Fruit fly (Drosophila melanogaster): ENCODE results near the gene CG12229.
A peak's percentile ranks its signal among the peaks of the same experiment; 100 is the strongest.

The CG12229 gene

DNA sequence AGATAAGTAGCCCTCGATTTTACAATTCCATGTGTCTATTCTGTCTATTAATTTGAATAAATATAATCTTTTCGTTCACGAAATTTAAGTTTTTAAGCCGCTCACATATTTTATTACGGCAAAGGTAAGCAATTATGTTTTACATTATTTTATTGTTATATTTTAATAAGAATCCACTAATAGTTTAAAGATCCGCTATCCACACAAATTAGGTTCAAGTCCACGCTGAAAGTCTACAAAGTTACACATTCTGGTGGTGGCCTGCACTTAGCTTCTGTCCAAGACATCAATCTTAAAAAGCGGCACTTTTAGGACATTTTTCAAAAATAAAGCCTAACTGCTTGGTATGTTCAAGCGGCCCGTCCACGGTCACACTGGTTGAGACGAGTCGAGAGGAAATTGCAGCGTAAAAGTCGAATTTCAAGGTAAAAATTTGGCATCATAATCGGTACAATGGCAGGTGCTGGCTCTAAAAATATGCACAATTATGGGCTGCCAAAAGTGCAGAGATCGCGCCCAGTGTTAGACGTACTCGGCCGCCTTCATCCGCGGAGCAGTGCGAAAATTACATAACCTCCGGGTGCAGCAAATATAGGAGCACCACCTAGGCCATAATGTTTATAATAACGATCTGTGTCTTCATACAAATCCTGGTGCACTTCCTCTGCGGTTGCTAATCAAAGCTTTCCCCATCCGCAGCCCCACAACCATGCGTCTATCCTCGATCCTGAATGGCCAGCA, 38.6 kb upstream of the CG12229 start, which contains the start of the genes UQCR-Q and CG46525 (continued):
- TF ChIP-seq Ets97D (GFP tag; optimal IDR thresholded peaks at IDR 0.05) (peak; percentile 81), hbn (GFP tag; IDR thresholded peaks at IDR 0.05; ENCODE audit: partially characterized antibody) (0 out of 2 replicates have a peak, but pooled peaks have one; percentile 39), ind (GFP tag; optimal IDR thresholded peaks at IDR 0.05) (no peak), pita (GFP tag; optimal IDR thresholded peaks at IDR 0.05) (peak; percentile 96), pum (GFP tag; optimal IDR thresholded peaks at IDR 0.05) (no peak), sim (GFP tag; IDR thresholded peaks at IDR 0.05) (no peak), CG12659 (GFP tag; optimal IDR thresholded peaks at IDR 0.05) (peak; percentile 71), Ets65A (GFP tag) (peak; percentile 53), CG15011 (GFP tag; optimal IDR thresholded peaks at IDR 0.05) (no peak), YL-1 (GFP tag; optimal IDR thresholded peaks at IDR 0.05) (peak; percentile 68), slou (GFP tag; optimal IDR thresholded peaks at IDR 0.05) (no peak), nmo (GFP tag; optimal IDR thresholded peaks at IDR 0.05) (peak; percentile 56), ato (GFP tag; IDR thresholded peaks at IDR 0.05; ENCODE audit: partially characterized antibody) (no peak), Asciz (GFP tag; optimal IDR thresholded peaks at IDR 0.05) (no peak), CG2199 (GFP tag; IDR thresholded peaks at IDR 0.05) (no peak), CrebB (tag; optimal IDR thresholded peaks at IDR 0.05) (peak; percentile 33), CG17912 (GFP tag; optimal IDR thresholded peaks at IDR 0.05) (peak; percentile 70), CG8924 (tag; optimal IDR thresholded peaks at IDR 0.05) (peak; percentile 5), CG14965 (GFP tag; optimal IDR thresholded peaks at IDR 0.05; ENCODE audit: borderline replicate concordance) (no peak), ab (GFP tag; optimal IDR thresholded peaks at IDR 0.05) (no peak), CG9797 (GFP tag; optimal IDR thresholded peaks at IDR 0.05) (peak; percentile 93), Nf-YC (tag; optimal IDR thresholded peaks at IDR 0.05) (peak; percentile 25), ranshi (GFP tag; IDR thresholded peaks at IDR 0.05) (no peak), Hmr (GFP tag; optimal IDR thresholded peaks at IDR 0.05) (peak; percentile 78), Fer1 (GFP tag; optimal IDR thresholded peaks at IDR 0.05) (peak; percentile 16), CG16813 (GFP tag; IDR thresholded peaks at IDR 0.05; ENCODE audit: partially characterized antibody) (peak; percentile 48), tna (GFP tag; IDR thresholded peaks at IDR 0.05; ENCODE audit: partially characterized antibody) (0 out of 2 replicates have a peak, but pooled peaks have one; percentile 16), CkIIα-i1 (GFP tag; IDR thresholded peaks at IDR 0.05) (no peak), prd (optimal IDR thresholded peaks at IDR 0.05) (no peak), prd (GFP tag; IDR thresholded peaks at IDR 0.05) (no peak), CG4617 (GFP tag; optimal IDR thresholded peaks at IDR 0.05; ENCODE audit: borderline replicate concordance) (peak; percentile 65), Bgb (GFP tag; IDR thresholded peaks at IDR 0.05; ENCODE audit: partially characterized antibody) (peak; percentile 51), HmgD (GFP tag; optimal IDR thresholded peaks at IDR 0.05) (peak; percentile 8), amos (GFP tag; IDR thresholded peaks at IDR 0.05; ENCODE audit: partially characterized antibody) (peak; percentile 50; the same call in 1 of the 2 replicates), CG3995 (GFP tag; optimal IDR thresholded peaks at IDR 0.05) (no peak), CG6683 (GFP tag; optimal IDR thresholded peaks at IDR 0.05) (no peak), Lhr (GFP tag; optimal IDR thresholded peaks at IDR 0.05) (peak; percentile 97), Dll (GFP tag; IDR thresholded peaks at IDR 0.05; ENCODE audit: partially characterized antibody) (0 out of 4 replicates have a peak, but pooled peaks have one; percentile 20), BEAF-32 (GFP tag; optimal IDR thresholded peaks at IDR 0.05) (peak; percentile 45), unc-4 (GFP tag; IDR thresholded peaks at IDR 0.05; ENCODE audit: partially characterized antibody) (0 out of 2 replicates have a peak, but pooled peaks have one; percentile 36), crp (GFP tag; optimal IDR thresholded peaks at IDR 0.05) (peak in 1 of 2 experiments; percentile 55), Neu2 (GFP tag; optimal IDR thresholded peaks at IDR 0.05; ENCODE audit: borderline replicate concordance) (no peak), ftz-f1 (GFP tag; optimal IDR thresholded peaks at IDR 0.05) (peak; percentile 80), CG9609 (GFP tag; optimal IDR thresholded peaks at IDR 0.05) (no peak), phol (tag; optimal IDR thresholded peaks at IDR 0.05) (peak; percentile 56), fu2 (GFP tag; optimal IDR thresholded peaks at IDR 0.05) (no peak), Fer3 (tag; optimal IDR thresholded peaks at IDR 0.05) (no peak)
